Worm (Caenorhabditis elegans) whole organism, L2 larva: ENCODE results near the gene ZK218.11.

Experiments
- ama-1 ChIP-seq: fragments of 150-350 bp; optimal IDR thresholded peaks from 2 replicates; lab custom pipeline; 2018; ENCODE audit warnings: inconsistent platforms
- lin-11 ChIP-seq: fragments of 150-350 bp; sonication (generic microtip); optimal IDR thresholded peaks from 2 replicates; lab custom pipeline; 2014; ENCODE audit warnings: missing biosample characterization, missing genetic modification characterization, inconsistent platforms, mixed read lengths
- lin-39 ChIP-seq: fragments of 150-350 bp; optimal IDR thresholded peaks from 2 replicates; lab custom pipeline; 2014; ENCODE audit warnings: missing biosample characterization, missing genetic modification reagents, missing genetic modification characterization
- nhr-11 ChIP-seq: fragments of 150-350 bp; optimal IDR thresholded peaks from 2 replicates; lab custom pipeline; 2014; ENCODE audit warnings: missing biosample characterization, missing genetic modification characterization

DNA sequence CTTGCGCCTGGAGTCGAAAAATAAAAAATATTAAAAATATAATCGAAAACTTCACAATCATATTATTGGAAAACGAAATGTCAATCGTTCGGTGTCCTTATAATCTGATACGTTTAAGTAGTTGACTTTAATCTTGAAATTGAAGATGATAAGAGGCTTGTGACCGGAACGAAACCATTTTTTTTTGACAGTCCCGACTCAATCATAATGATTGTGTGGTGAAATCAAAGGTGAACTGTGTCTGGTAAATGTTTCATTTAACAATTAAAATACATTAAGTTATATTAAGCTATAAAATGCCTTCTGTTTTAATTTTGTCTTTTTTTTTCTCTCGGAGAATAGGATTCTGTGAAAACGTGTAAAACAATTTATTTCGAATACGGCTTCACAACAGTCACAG lies 30.3 kb downstream of the ZK218.11 start, which contains the start of gene T05E12.3:
- TF ChIP-seq nhr-11 (tag; lab: Kevin White, UChicago) (no peak), lin-39 (no peak), lin-11 (no peak), ama-1 (no peak)
